Worm (Caenorhabditis elegans) whole organism, mixed stage, embryonic: Measurements from ENCODE around the gene srb-12.
A peak's percentile ranks its signal among the peaks of the same experiment; 100 is the strongest.

Experiments
- M03D4.4 ChIP-seq: sonication (generic microtip); optimal IDR thresholded peaks from 2 replicates; lab custom pipeline; 2017; ENCODE audit warnings: mild to moderate bottlenecking, missing genetic modification characterization, missing compliant biosample characterization
- blmp-1 ChIP-seq: fragments of 150-350 bp; optimal IDR thresholded peaks from 2 replicates; lab custom pipeline; 2014; ENCODE audit warnings: missing biosample characterization, missing genetic modification characterization
- ceh-39 ChIP-seq: fragments of 150-350 bp; optimal IDR thresholded peaks from 2 replicates; lab custom pipeline; 2014; ENCODE audit warnings: missing biosample characterization, missing genetic modification characterization
- ceh-43 ChIP-seq: fragments of 200-800 bp; sonication (Bioruptor generic); optimal IDR thresholded peaks from 2 replicates; lab custom pipeline; 2018; ENCODE audit warnings: mild to moderate bottlenecking, missing genetic modification characterization, moderate library complexity, missing compliant biosample characterization
- ceh-83 ChIP-seq: fragments of 200-800 bp; sonication (Bioruptor generic); optimal IDR thresholded peaks from 2 replicates; lab custom pipeline; 2018; ENCODE audit warnings: mild to moderate bottlenecking, missing genetic modification characterization, missing compliant biosample characterization
- ces-1 ChIP-seq: fragments of 150-350 bp; optimal IDR thresholded peaks from 2 replicates; lab custom pipeline; 2014; ENCODE audit warnings: missing biosample characterization, missing genetic modification reagents, missing genetic modification characterization
- cnd-1 ChIP-seq: fragments of 200-800 bp; sonication (Bioruptor generic); optimal IDR thresholded peaks from 2 replicates; lab custom pipeline; 2018; ENCODE audit warnings: mild to moderate bottlenecking, missing genetic modification characterization, missing compliant biosample characterization
- drap-1 ChIP-seq: fragments of 200-800 bp; sonication (Bioruptor generic); optimal IDR thresholded peaks from 3 replicates; lab custom pipeline; 2018; ENCODE audit warnings: mild to moderate bottlenecking, missing genetic modification characterization, missing compliant biosample characterization
- elt-3 ChIP-seq: fragments of 150-350 bp; optimal IDR thresholded peaks from 2 replicates; lab custom pipeline; 2014; ENCODE audit warnings: missing biosample characterization, missing genetic modification characterization
- flh-1 ChIP-seq: fragments of 200-800 bp; sonication (Bioruptor generic); optimal IDR thresholded peaks from 2 replicates; lab custom pipeline; 2018; ENCODE audit warnings: mild to moderate bottlenecking, missing genetic modification characterization, moderate library complexity, missing compliant biosample characterization
- ham-2 ChIP-seq: fragments of 200-800 bp; sonication (Bioruptor generic); optimal IDR thresholded peaks from 2 replicates; lab custom pipeline; 2018; ENCODE audit warnings: mild to moderate bottlenecking, missing genetic modification characterization, missing compliant biosample characterization
- hlh-1 ChIP-seq: fragments of 150-350 bp; optimal IDR thresholded peaks from 2 replicates; lab custom pipeline; 2014; ENCODE audit warnings: missing biosample characterization, missing genetic modification reagents, missing genetic modification characterization
- lin-32 ChIP-seq: fragments of 200-800 bp; sonication (Bioruptor generic); optimal IDR thresholded peaks from 2 replicates; lab custom pipeline; 2018; ENCODE audit warnings: mild to moderate bottlenecking, missing genetic modification characterization, missing compliant biosample characterization
- lsy-2 ChIP-seq: fragments of 150-350 bp; optimal IDR thresholded peaks from 2 replicates; lab custom pipeline; 2014; ENCODE audit warnings: missing biosample characterization, missing genetic modification characterization
- mab-5 ChIP-seq: fragments of 150-350 bp; optimal IDR thresholded peaks from 2 replicates; lab custom pipeline; 2014; ENCODE audit warnings: missing biosample characterization, missing genetic modification characterization
- mep-1 ChIP-seq: fragments of 150-350 bp; optimal IDR thresholded peaks from 2 replicates; lab custom pipeline; 2017; ENCODE audit warnings: missing biosample characterization, missing genetic modification reagents, missing genetic modification characterization, inconsistent platforms
- mls-2 ChIP-seq: sonication (generic microtip); optimal IDR thresholded peaks from 2 replicates; lab custom pipeline; 2016; ENCODE audit warnings: mild to moderate bottlenecking, missing genetic modification characterization, moderate library complexity, missing compliant biosample characterization
- nhr-12 ChIP-seq: fragments of 150-350 bp; optimal IDR thresholded peaks from 2 replicates; lab custom pipeline; 2014; ENCODE audit warnings: missing biosample characterization, missing genetic modification characterization
- nhr-2 ChIP-seq: fragments of 150-350 bp; optimal IDR thresholded peaks from 2 replicates; lab custom pipeline; 2014; ENCODE audit warnings: missing biosample characterization, missing genetic modification characterization
- nhr-237 ChIP-seq: fragments of 150-350 bp; optimal IDR thresholded peaks from 2 replicates; lab custom pipeline; 2014; ENCODE audit warnings: missing biosample characterization, missing genetic modification characterization
- nhr-28 ChIP-seq: fragments of 150-350 bp; optimal IDR thresholded peaks from 2 replicates; lab custom pipeline; 2014; ENCODE audit warnings: missing biosample characterization, missing genetic modification characterization
- nhr-76 ChIP-seq: sonication (generic microtip); optimal IDR thresholded peaks from 2 replicates; lab custom pipeline; 2017; ENCODE audit warnings: missing biosample characterization, missing genetic modification characterization
- pha-4 ChIP-seq: fragments of 150-350 bp; optimal IDR thresholded peaks from 2 replicates; lab custom pipeline; 2018; ENCODE audit warnings: missing biosample characterization, missing genetic modification reagents, missing genetic modification characterization
- snpc-4 ChIP-seq: fragments of 150-350 bp; optimal IDR thresholded peaks from 2 replicates; lab custom pipeline; 2014; ENCODE audit warnings: missing biosample characterization, missing genetic modification characterization
- sptf-1 ChIP-seq: sonication (generic microtip); optimal IDR thresholded peaks from 2 replicates; lab custom pipeline; 2017; ENCODE audit warnings: mild to moderate bottlenecking, missing genetic modification characterization, moderate library complexity, missing compliant biosample characterization
- unc-120 ChIP-seq: sonication (generic microtip); optimal IDR thresholded peaks from 2 replicates; lab custom pipeline; 2017; ENCODE audit warnings: missing genetic modification characterization, missing compliant biosample characterization; ENCODE audit not compliant: poor library complexity, severe bottlenecking
- unc-39 ChIP-seq: fragments of 150-350 bp; optimal IDR thresholded peaks from 2 replicates; lab custom pipeline; 2014; ENCODE audit warnings: missing biosample characterization, missing genetic modification characterization
- unc-62 ChIP-seq: fragments of 150-350 bp; optimal IDR thresholded peaks from 2 replicates; lab custom pipeline; 2014; ENCODE audit warnings: missing biosample characterization, missing genetic modification reagents, missing genetic modification characterization
- zip-8 ChIP-seq: fragments of 150-350 bp; optimal IDR thresholded peaks from 2 replicates; lab custom pipeline; 2014; ENCODE audit warnings: missing biosample characterization, missing genetic modification characterization
- ztf-11 ChIP-seq: fragments of 150-350 bp; optimal IDR thresholded peaks from 2 replicates; lab custom pipeline; 2014; ENCODE audit warnings: missing biosample characterization, missing genetic modification characterization

srb-12 gene

ce11 chrII:5154540-5154939, at the start of gene srb-12:
TSS of gene srb-12 (minus strand) at chrII:5154640.
- no peak for TF ChIP-seq nhr-237 (tag; lab: Kevin White, UChicago)
- TF ChIP-seq ham-2 (GFP tag; lab: Kevin White, UChicago) = no peak
- no peak for TF ChIP-seq ces-1
- TF ChIP-seq elt-3 = no peak
- TF ChIP-seq snpc-4 (tag; lab: Kevin White, UChicago) = no peak
- no peak for TF ChIP-seq nhr-12
- no peak for TF ChIP-seq zip-8 (tag; lab: Kevin White, UChicago)
- no peak for TF ChIP-seq unc-62
- TF ChIP-seq hlh-1 (tag; lab: Kevin White, UChicago) = no peak
- no peak for TF ChIP-seq ztf-11 (tag; lab: Kevin White, UChicago)
- TF ChIP-seq mab-5 (tag; lab: Kevin White, UChicago) = no peak
- TF ChIP-seq pha-4 = no peak
- no peak for TF ChIP-seq M03D4.4
- TF ChIP-seq sptf-1 (tag; lab: Kevin White, UChicago) = no peak
- no peak for TF ChIP-seq mep-1 (tag; lab: Kevin White, UChicago)
- TF ChIP-seq lin-32 (GFP tag; lab: Kevin White, UChicago) = no peak
- TF ChIP-seq lsy-2 (tag; lab: Kevin White, UChicago) = no peak
- TF ChIP-seq drap-1 (GFP tag; lab: Kevin White, UChicago) = no peak

ce11 chrII:5202930-5203329, 48.5 kb upstream of the srb-12 start, which contains the start of gene ampd-1:
TSS of gene ampd-1 (plus strand) at chrII:5203322.
- TF ChIP-seq nhr-28 (tag; lab: Kevin White, UChicago) = no peak
- no peak for TF ChIP-seq M03D4.4
- no peak for TF ChIP-seq nhr-12
- TF ChIP-seq ceh-83 = no peak

ce11 chrII:5201922-5202562, 47.6 kb upstream of the srb-12 start:
- TF ChIP-seq nhr-76 (tag; lab: Kevin White, UChicago) = no peak
- TF ChIP-seq mls-2 (tag; lab: Kevin White, UChicago) = no peak
- no peak for TF ChIP-seq ces-1

- no peak for TF ChIP-seq pha-4
- no peak for TF ChIP-seq mls-2 (tag; lab: Kevin White, UChicago)
- TF ChIP-seq flh-1 = no peak
- TF ChIP-seq nhr-12 = no peak
- TF ChIP-seq unc-39 = no peak
- TF ChIP-seq ceh-83 = no peak
- no peak for TF ChIP-seq ceh-43
- peak; percentile 58 for TF ChIP-seq unc-120
- no peak for TF ChIP-seq elt-3
- no peak for TF ChIP-seq nhr-2 (tag; lab: Kevin White, UChicago)
- TF ChIP-seq mep-1 (tag; lab: Kevin White, UChicago) = peak; percentile 13
- TF ChIP-seq zip-8 (tag; lab: Kevin White, UChicago) = no peak
- peak; percentile 10 for TF ChIP-seq unc-62
- TF ChIP-seq lsy-2 (tag; lab: Kevin White, UChicago) = no peak
- TF ChIP-seq cnd-1 = no peak
- no peak for TF ChIP-seq ham-2 (GFP tag; lab: Kevin White, UChicago)
- no peak for TF ChIP-seq nhr-28 (tag; lab: Kevin White, UChicago)
Measured at ce11 chrII:5200987-5201582, 46.6 kb upstream of the srb-12 start.

ce11 chrII:5199497-5199896, 45.1 kb upstream of the srb-12 start, which contains the start of gene msp-50:
TSS of gene msp-50 (plus strand) at chrII:5199797.
- TF ChIP-seq unc-39 (no peak), ceh-39 (tag; lab: Kevin White, UChicago) (no peak), nhr-2 (tag; lab: Kevin White, UChicago) (no peak), mep-1 (tag; lab: Kevin White, UChicago) (no peak)

- TF ChIP-seq lsy-2 (tag; lab: Kevin White, UChicago) = no peak
- no peak for TF ChIP-seq zip-8 (tag; lab: Kevin White, UChicago)
- TF ChIP-seq ham-2 (GFP tag; lab: Kevin White, UChicago) = no peak
- TF ChIP-seq unc-120 = no peak
- TF ChIP-seq blmp-1 = no peak
- TF ChIP-seq cnd-1 = no peak
- no peak for TF ChIP-seq nhr-12
- no peak for TF ChIP-seq unc-39
Measured at ce11 chrII:5195504-5195903, 41.1 kb upstream of the srb-12 start, which contains the start of gene C34F11.5. TSS of gene C34F11.5 (plus strand) at chrII:5195804.
